Worm (Caenorhabditis elegans) whole organism, L4 larva: ENCODE results near the gene F59B2.14.

Experiments
- D1046.2 ChIP-seq: fragments of 200-800 bp; sonication (Bioruptor generic); IDR thresholded peaks from 2 replicates; pipeline ENCODE4 v1.3.6; 2022; ENCODE audit warnings: missing genetic modification characterization, missing compliant biosample characterization
- F10B5.3 ChIP-seq: sonication (generic microtip); optimal IDR thresholded peaks from 2 replicates; lab custom pipeline; 2016; ENCODE audit warnings: mild to moderate bottlenecking, missing genetic modification characterization, missing compliant biosample characterization
- F26F4.8 ChIP-seq: fragments of 200-800 bp; sonication (Bioruptor generic); conservative IDR thresholded peaks from 2 replicates; pipeline ENCODE4 v1.3.6; 2022; ENCODE audit warnings: missing genetic modification characterization, missing compliant biosample characterization
- F44E2.7 ChIP-seq: fragments of 200-800 bp; sonication (Bioruptor generic); IDR thresholded peaks from 2 replicates; pipeline ENCODE4 v2.1.2; 2022; ENCODE audit warnings: missing genetic modification characterization, missing compliant biosample characterization
- F49E8.2 ChIP-seq: sonication (generic microtip); optimal IDR thresholded peaks from 2 replicates; lab custom pipeline; 2016; ENCODE audit warnings: missing compliant biosample characterization, mild to moderate bottlenecking, missing genetic modification characterization, borderline replicate concordance
- Y48G9A.11 ChIP-seq: fragments of 200-800 bp; sonication (Bioruptor generic); IDR thresholded peaks from 2 replicates; pipeline ENCODE4 v1.3.6; 2022; ENCODE audit warnings: missing genetic modification reagents, missing genetic modification characterization, missing compliant biosample characterization
- Y5F2A.4 ChIP-seq: fragments of 200-800 bp; sonication (Bioruptor generic); optimal IDR thresholded peaks from 2 replicates; lab custom pipeline; 2018; ENCODE audit warnings: mild to moderate bottlenecking, missing genetic modification characterization, missing compliant biosample characterization
- ZK546.5 ChIP-seq, 2 experiments: sonication (generic microtip); optimal IDR thresholded peaks; 2 replicates each; lab custom pipeline; 2017; ENCODE audit warnings: missing biosample characterization in 2 of 2, missing genetic modification characterization in 2 of 2
- aly-2 ChIP-seq: sonication (generic microtip); optimal IDR thresholded peaks from 2 replicates; lab custom pipeline; 2018; ENCODE audit warnings: missing biosample characterization, missing genetic modification characterization
- ceh-44 ChIP-seq: fragments of 200-800 bp; sonication (Bioruptor generic); IDR thresholded peaks from 2 replicates; pipeline ENCODE4 v1.3.6; 2022; ENCODE audit warnings: missing genetic modification reagents, missing genetic modification characterization, missing compliant biosample characterization
- ceh-82 ChIP-seq: sonication (generic microtip); optimal IDR thresholded peaks from 2 replicates; lab custom pipeline; 2017; ENCODE audit warnings: missing biosample characterization, missing genetic modification characterization
- ctbp-1 ChIP-seq: fragments of 200-800 bp; sonication (Bioruptor generic); IDR thresholded peaks from 2 replicates; pipeline ENCODE4 v1.3.6; 2022; ENCODE audit warnings: missing genetic modification reagents, missing genetic modification characterization, missing compliant biosample characterization
- daf-12 ChIP-seq: fragments of 150-350 bp; optimal IDR thresholded peaks from 2 replicates; lab custom pipeline; 2014; ENCODE audit warnings: missing biosample characterization, missing genetic modification reagents, missing genetic modification characterization
- daf-19 ChIP-seq: fragments of 200-800 bp; sonication (Bioruptor generic); conservative IDR thresholded peaks from 2 replicates; pipeline ENCODE4 v1.3.6; 2022; ENCODE audit warnings: missing genetic modification characterization, missing compliant biosample characterization
- dmd-6 ChIP-seq: fragments of 200-800 bp; sonication (Bioruptor generic); IDR thresholded peaks from 2 replicates; pipeline ENCODE4 v1.3.6; 2022; ENCODE audit warnings: missing genetic modification reagents, missing genetic modification characterization, missing compliant biosample characterization
- dmd-8 ChIP-seq: fragments of 200-800 bp; sonication (Bioruptor generic); IDR thresholded peaks from 2 replicates; pipeline ENCODE4 v1.3.6; 2022; ENCODE audit warnings: missing genetic modification characterization, missing compliant biosample characterization
- dpl-1 ChIP-seq: fragments of 150-350 bp; optimal IDR thresholded peaks from 2 replicates; lab custom pipeline; 2014; ENCODE audit warnings: missing biosample characterization, missing genetic modification reagents, missing genetic modification characterization
- dve-1 ChIP-seq: sonication (generic microtip); optimal IDR thresholded peaks from 2 replicates; lab custom pipeline; 2017; ENCODE audit warnings: antibody characterized with exemption, mild to moderate bottlenecking, missing genetic modification characterization, missing compliant biosample characterization; ENCODE audit not compliant: insufficient read depth
- gei-8 ChIP-seq: fragments of 200-800 bp; sonication (Bioruptor generic); optimal IDR thresholded peaks from 2 replicates; lab custom pipeline; 2018; ENCODE audit warnings: mild to moderate bottlenecking, missing genetic modification characterization, missing compliant biosample characterization
- hif-1 ChIP-seq, 2 experiments: sonication (generic microtip); optimal IDR thresholded peaks; 2 replicates each; lab custom pipeline; 2016 to 2017; ENCODE audit warnings: missing compliant biosample characterization in 2 of 2, missing genetic modification characterization in 2 of 2, missing genetic modification reagents in 2 of 2, missing genotype in 2 of 2, mild to moderate bottlenecking in 1 of 2
- lim-7 ChIP-seq: fragments of 200-800 bp; sonication (Bioruptor generic); IDR thresholded peaks from 2 replicates; pipeline ENCODE4 v1.3.6; 2022; ENCODE audit warnings: missing genetic modification characterization, missing compliant biosample characterization
- lin-1 ChIP-seq: fragments of 200-800 bp; sonication (Bioruptor generic); IDR thresholded peaks from 2 replicates; pipeline ENCODE4 v1.3.6; 2022; ENCODE audit warnings: missing genetic modification reagents, missing genetic modification characterization, missing compliant biosample characterization
- lin-13 ChIP-seq: fragments of 150-350 bp; optimal IDR thresholded peaks from 2 replicates; lab custom pipeline; 2014; ENCODE audit warnings: missing biosample characterization, missing genetic modification reagents, missing genetic modification characterization
- lin-29 ChIP-seq: fragments of 200-800 bp; sonication (Bioruptor generic); IDR thresholded peaks from 2 replicates; pipeline ENCODE4 v1.3.6; 2022; ENCODE audit warnings: missing genetic modification reagents, missing genetic modification characterization, missing compliant biosample characterization
- lin-38 ChIP-seq: fragments of 200-800 bp; sonication (Bioruptor generic); IDR thresholded peaks from 2 replicates; pipeline ENCODE4 v1.3.6; 2022; ENCODE audit warnings: missing genetic modification reagents, missing genetic modification characterization, missing compliant biosample characterization
- lin-39 ChIP-seq: fragments of 150-350 bp; optimal IDR thresholded peaks from 2 replicates; lab custom pipeline; 2014; ENCODE audit warnings: missing biosample characterization, missing genetic modification reagents, missing genetic modification characterization
- lir-3 ChIP-seq: sonication (generic microtip); optimal IDR thresholded peaks from 2 replicates; lab custom pipeline; 2016; ENCODE audit warnings: mild to moderate bottlenecking, missing genetic modification characterization, missing compliant biosample characterization
- lsy-2 ChIP-seq, 2 experiments: fragments of 150-350 bp in 1 of 2; sonication (generic microtip) in 1 of 2; optimal IDR thresholded peaks; 2 replicates each; lab custom pipeline; 2014 to 2017; ENCODE audit warnings: missing biosample characterization in 2 of 2, missing genetic modification characterization in 2 of 2
- madf-9 ChIP-seq: fragments of 200-800 bp; sonication (Bioruptor generic); conservative IDR thresholded peaks from 2 replicates; pipeline ENCODE4 v1.3.6; 2022; ENCODE audit warnings: missing genetic modification reagents, missing genetic modification characterization, missing compliant biosample characterization
- mdl-1 ChIP-seq, 2 experiments: fragments of 150-350 bp in 1 of 2; sonication (generic microtip) in 1 of 2; optimal IDR thresholded peaks; 2 replicates each; lab custom pipeline; 2014 to 2017; ENCODE audit warnings: missing biosample characterization in 2 of 2, missing genetic modification characterization in 2 of 2
- mdt-29 ChIP-seq: fragments of 200-800 bp; sonication (Bioruptor generic); IDR thresholded peaks from 2 replicates; pipeline ENCODE4 v1.3.6; 2022; ENCODE audit warnings: missing genetic modification reagents, missing genetic modification characterization, missing compliant biosample characterization
- mep-1 ChIP-seq: fragments of 150-350 bp; sonication (generic microtip); optimal IDR thresholded peaks from 3 replicates; lab custom pipeline; 2014; ENCODE audit warnings: missing biosample characterization, missing genetic modification characterization
- nhr-10 ChIP-seq: fragments of 150-350 bp; optimal IDR thresholded peaks from 2 replicates; lab custom pipeline; 2014; ENCODE audit warnings: missing biosample characterization, missing genetic modification characterization
- nhr-102 ChIP-seq: sonication (generic microtip); optimal IDR thresholded peaks from 2 replicates; lab custom pipeline; 2016; ENCODE audit warnings: mild to moderate bottlenecking, missing genetic modification characterization, moderate library complexity, missing compliant biosample characterization
- nhr-11 ChIP-seq: fragments of 150-350 bp; optimal IDR thresholded peaks from 2 replicates; lab custom pipeline; 2014; ENCODE audit warnings: missing biosample characterization, missing genetic modification characterization
- nhr-25 ChIP-seq: sonication (generic microtip); optimal IDR thresholded peaks from 2 replicates; lab custom pipeline; 2017; ENCODE audit warnings: missing genetic modification characterization, mild to moderate bottlenecking, missing compliant biosample characterization, antibody characterized with exemption, moderate library complexity, borderline replicate concordance; ENCODE audit not compliant: insufficient read depth
- nhr-6 ChIP-seq: fragments of 150-350 bp; optimal IDR thresholded peaks from 2 replicates; lab custom pipeline; 2014; ENCODE audit warnings: missing biosample characterization, missing genetic modification characterization
- pha-4 ChIP-seq, 2 experiments: fragments of 150-350 bp in 1 of 2; fragments of 200-800 bp in 1 of 2; sonication (Bioruptor generic) in 1 of 2; IDR thresholded peaks in 1 of 2; optimal IDR thresholded peaks in 1 of 2; 2 replicates each; pipeline versions ENCODE4 v1.3.6 to Lab custom; 2014 to 2022; ENCODE audit warnings: missing genetic modification characterization in 2 of 2, missing genetic modification reagents in 2 of 2, missing biosample characterization in 1 of 2, missing compliant biosample characterization in 1 of 2
- php-3 ChIP-seq: fragments of 200-800 bp; sonication (Bioruptor generic); IDR thresholded peaks from 2 replicates; pipeline ENCODE4 v1.3.6; 2022; ENCODE audit warnings: missing genetic modification reagents, missing genetic modification characterization, missing compliant biosample characterization
- rbr-2 ChIP-seq: sonication (generic microtip); optimal IDR thresholded peaks from 2 replicates; lab custom pipeline; 2016; ENCODE audit warnings: missing genotype, missing genetic modification characterization, missing compliant biosample characterization
- set-16 ChIP-seq: fragments of 200-800 bp; sonication (Bioruptor generic); IDR thresholded peaks from 2 replicates; pipeline ENCODE4 v1.3.6; 2022; ENCODE audit warnings: missing genetic modification reagents, missing genetic modification characterization, missing compliant biosample characterization
- skn-1 ChIP-seq: fragments of 150-350 bp; optimal IDR thresholded peaks from 2 replicates; lab custom pipeline; 2014; ENCODE audit warnings: missing biosample characterization, missing genetic modification characterization
- spr-3 ChIP-seq: fragments of 200-800 bp; sonication (Bioruptor generic); optimal IDR thresholded peaks from 2 replicates; lab custom pipeline; 2018; ENCODE audit warnings: mild to moderate bottlenecking, missing genetic modification characterization, missing compliant biosample characterization
- tag-97 ChIP-seq: fragments of 200-800 bp; sonication (Bioruptor generic); IDR thresholded peaks from 2 replicates; pipeline ENCODE4 v1.3.6; 2022; ENCODE audit warnings: missing genetic modification characterization, missing compliant biosample characterization
- zfp-3 ChIP-seq: fragments of 200-800 bp; sonication (Bioruptor generic); conservative IDR thresholded peaks from 2 replicates; pipeline ENCODE4 v1.3.6; 2022; ENCODE audit warnings: missing genetic modification reagents, missing genetic modification characterization, missing compliant biosample characterization
- ztf-7 ChIP-seq: fragments of 150-350 bp; optimal IDR thresholded peaks from 2 replicates; lab custom pipeline; 2014; ENCODE audit warnings: missing biosample characterization, missing genetic modification characterization

F59B2.14 gene

ce11 chrIII:9054414-9055147 lies 32.1 kb upstream of the F59B2.14 start, which contains the start of gene cls-2:
TSS of gene cls-2 (plus strand) at chrIII:9055048.
- TF ChIP-seq set-16 (no peak), mdt-29 (no peak), lim-7 (GFP tag; lab: Robert Waterston, UW) (peak; percentile 23; the same call in 1 of the 2 replicates), dpl-1 (no peak), lsy-2 (tag; optimal IDR thresholded peaks at IDR 0.05; lab: Kevin White, UChicago) (no peak), ctbp-1 (GFP tag; lab: Robert Waterston, UW) (0 out of 2 replicates have a peak, but pooled peaks have one; percentile 14), F10B5.3 (tag; lab: Kevin White, UChicago) (no peak), dmd-6 (GFP tag; lab: Robert Waterston, UW) (0 out of 2 replicates have a peak, but pooled peaks have one; percentile 7), ZK546.5 (tag; optimal IDR thresholded peaks at IDR 0.05; lab: Kevin White, UChicago) (no peak)

ce11 chrIII:9053740-9054252 lies 31.4 kb upstream of the F59B2.14 start, which contains the start of gene R107.5:
TSS of gene R107.5 (minus strand) at chrIII:9053790.
- TF ChIP-seq lin-39 (tag; lab: Kevin White, UChicago) (no peak), lir-3 (no peak), Y5F2A.4 (GFP tag; lab: Kevin White, UChicago) (peak; percentile 88), ztf-7 (tag; lab: Kevin White, UChicago) (peak; percentile 21), F49E8.2 (tag; lab: Kevin White, UChicago) (no peak), lin-1 (GFP tag; lab: Robert Waterston, UW) (peak; percentile 92), mep-1 (tag; lab: Kevin White, UChicago) (peak; percentile 90), ceh-44 (GFP tag; lab: Robert Waterston, UW) (no peak), ctbp-1 (GFP tag; lab: Robert Waterston, UW) (peak; percentile 87), php-3 (GFP tag; lab: Robert Waterston, UW) (peak; percentile 92), lin-13 (peak; percentile 83), pha-4 (GFP tag; IDR thresholded peaks at IDR 0.05; lab: Robert Waterston, UW) (peak; percentile 97), pha-4 (tag; optimal IDR thresholded peaks at IDR 0.05; lab: Kevin White, UChicago) (peak; percentile 26), lin-38 (GFP tag; lab: Robert Waterston, UW) (peak; percentile 81), F44E2.7 (GFP tag; lab: Robert Waterston, UW) (0 out of 2 replicates have a peak, but pooled peaks have one; percentile 8), madf-9 (GFP tag; lab: Robert Waterston, UW) (peak; percentile 93), tag-97 (GFP tag; lab: Robert Waterston, UW) (0 out of 2 replicates have a peak, but pooled peaks have one; percentile 38), lim-7 (GFP tag; lab: Robert Waterston, UW) (peak; percentile 67; the same call in 1 of the 2 replicates), ZK546.5 (tag; optimal IDR thresholded peaks at IDR 0.05; lab: Kevin White, UChicago) (no peak), zfp-3 (GFP tag; lab: Robert Waterston, UW) (peak; percentile 97), dmd-8 (0 out of 2 replicates have a peak, but pooled peaks have one; percentile 24), Y48G9A.11 (GFP tag; lab: Robert Waterston, UW) (peak; percentile 82), nhr-10 (tag; lab: Kevin White, UChicago) (peak; percentile 88), nhr-25 (tag; lab: Kevin White, UChicago) (peak; percentile 88), dve-1 (tag; lab: Kevin White, UChicago) (peak; percentile 94), nhr-11 (peak; percentile 93), aly-2 (tag; lab: Kevin White, UChicago) (no peak), nhr-6 (tag; lab: Kevin White, UChicago) (peak; percentile 71), D1046.2 (peak; percentile 87), spr-3 (peak; percentile 89), gei-8 (peak; percentile 96), daf-19 (GFP tag; lab: Robert Waterston, UW) (peak; percentile 90), lin-29 (GFP tag; lab: Robert Waterston, UW) (peak; percentile 93), nhr-102 (tag; lab: Kevin White, UChicago) (peak; percentile 94), ceh-82 (tag; lab: Kevin White, UChicago) (no peak), rbr-2 (tag; lab: Kevin White, UChicago) (peak; percentile 95), F26F4.8 (GFP tag; lab: Robert Waterston, UW) (no peak), daf-12 (tag; lab: Kevin White, UChicago) (no peak), mdl-1 (tag; optimal IDR thresholded peaks at IDR 0.05; lab: Kevin White, UChicago) (peak; percentile 86 to 98), hif-1 (tag; optimal IDR thresholded peaks at IDR 0.05; lab: Kevin White, UChicago) (peak; percentile 66 to 86), skn-1 (tag; lab: Kevin White, UChicago) (no peak)
